Worm (Caenorhabditis elegans): Measurements from ENCODE around the gene K10B3.1.

K10B3.1 gene

ce11 chrX:3102817-3103216 is 32.5 kb upstream of the K10B3.1 start:
- TF ChIP-seq ceh-39 (tag; optimal IDR thresholded peaks at IDR 0.05) (peak; percentile 18), pha-4 (tag; optimal IDR thresholded peaks at IDR 0.05) (peak; percentile 32), sptf-1 (tag; optimal IDR thresholded peaks at IDR 0.05) (peak; percentile 62), lin-32 (GFP tag; optimal IDR thresholded peaks at IDR 0.05) (peak; percentile 21), zip-8 (tag; optimal IDR thresholded peaks at IDR 0.05) (no peak), mls-2 (tag; optimal IDR thresholded peaks at IDR 0.05) (peak; percentile 79), M03D4.4 (tag; optimal IDR thresholded peaks at IDR 0.05) (peak; percentile 54), cnd-1 (tag; optimal IDR thresholded peaks at IDR 0.05) (peak; percentile 57), unc-120 (tag; optimal IDR thresholded peaks at IDR 0.05; ENCODE audit: poor library complexity, severe bottlenecking) (no peak), nhr-76 (tag; optimal IDR thresholded peaks at IDR 0.05) (no peak), ceh-83 (GFP tag; optimal IDR thresholded peaks at IDR 0.05) (peak; percentile 13), ham-2 (GFP tag; optimal IDR thresholded peaks at IDR 0.05) (peak; percentile 25)

ce11 chrX:3106137-3106536 is 29.1 kb upstream of the K10B3.1 start, which contains the start of gene K10B3.5:
TSS of gene K10B3.5 (minus strand) at chrX:3106479.
- TF ChIP-seq lsy-2 (tag; optimal IDR thresholded peaks at IDR 0.05) (peak; percentile 66), nhr-28 (tag; optimal IDR thresholded peaks at IDR 0.05) (no peak), pha-4 (tag; optimal IDR thresholded peaks at IDR 0.05) (peak; percentile 13), ces-1 (GFP tag; optimal IDR thresholded peaks at IDR 0.05) (peak; percentile 52), ztf-11 (tag; optimal IDR thresholded peaks at IDR 0.05) (no peak), elt-1 (tag; optimal IDR thresholded peaks at IDR 0.05; ENCODE audit: borderline replicate concordance, insufficient read depth) (peak; percentile 16), bed-3 (GFP tag; optimal IDR thresholded peaks at IDR 0.05) (no peak), mab-5 (tag; optimal IDR thresholded peaks at IDR 0.05) (peak; percentile 20), lin-13 (tag; optimal IDR thresholded peaks at IDR 0.05) (peak; percentile 77), nhr-2 (tag; optimal IDR thresholded peaks at IDR 0.05) (peak; percentile 24), mls-2 (tag; optimal IDR thresholded peaks at IDR 0.05) (no peak), ceh-39 (tag; optimal IDR thresholded peaks at IDR 0.05) (peak; percentile 16), mep-1 (tag; optimal IDR thresholded peaks at IDR 0.05) (peak; percentile 85)

DNA sequence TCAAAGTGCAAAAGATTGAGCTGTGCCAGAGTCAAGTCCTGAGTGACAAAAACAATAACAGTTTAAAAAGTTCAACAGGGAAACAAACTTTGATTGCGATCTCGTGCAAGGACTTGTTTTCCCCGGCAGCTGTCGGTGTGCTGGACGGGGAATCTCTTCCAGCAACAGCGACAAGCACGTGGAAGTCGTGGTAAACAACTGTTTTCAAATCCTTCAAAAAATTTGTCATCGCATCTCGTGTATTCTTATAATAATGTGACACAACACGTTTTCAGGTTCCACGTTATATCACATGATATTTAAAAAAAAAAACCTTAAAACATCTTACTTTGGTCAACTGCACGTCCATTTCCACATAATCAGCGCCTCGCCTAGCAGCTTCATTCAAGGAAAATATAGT is 26.7 kb upstream of the K10B3.1 start:
- TF ChIP-seq hlh-1 (tag; optimal IDR thresholded peaks at IDR 0.05): peak; percentile 45
- no peak for TF ChIP-seq snpc-4 (tag; optimal IDR thresholded peaks at IDR 0.05)

DNA sequence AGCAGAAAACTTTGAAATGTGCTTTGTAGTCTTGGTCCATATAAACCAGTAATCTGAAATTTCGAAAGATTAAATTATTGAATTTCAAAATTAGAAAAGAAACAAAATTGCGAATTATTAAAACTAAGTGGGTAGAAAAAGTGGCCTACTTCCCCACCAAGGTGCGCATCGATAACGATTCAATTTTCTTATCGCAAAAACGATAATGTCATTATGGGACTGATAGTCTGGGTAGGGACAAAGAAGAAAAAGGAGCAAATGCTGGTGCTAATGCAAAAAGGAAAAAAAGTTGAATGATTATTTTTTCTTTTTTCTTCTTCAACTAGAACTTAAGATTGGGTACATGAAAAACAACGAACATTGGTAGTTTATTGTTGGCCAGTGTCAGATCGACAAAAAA is 24.7 kb upstream of the K10B3.1 start, which contains the start of gene gpcp-1:
Gene gpcp-1 (minus strand): TSS at position 53 of the 400 bp plus-strand sequence.
- TF ChIP-seq lsy-2 (tag; optimal IDR thresholded peaks at IDR 0.05) (no peak), sem-2 (GFP tag; optimal IDR thresholded peaks at IDR 0.05) (no peak), nhr-76 (tag; optimal IDR thresholded peaks at IDR 0.05) (no peak), mls-2 (tag; optimal IDR thresholded peaks at IDR 0.05) (no peak), zip-8 (tag; optimal IDR thresholded peaks at IDR 0.05) (no peak), nhr-28 (tag; optimal IDR thresholded peaks at IDR 0.05) (no peak), ham-2 (GFP tag; optimal IDR thresholded peaks at IDR 0.05) (no peak), elt-1 (tag; optimal IDR thresholded peaks at IDR 0.05; ENCODE audit: borderline replicate concordance, insufficient read depth) (no peak), M03D4.4 (tag; optimal IDR thresholded peaks at IDR 0.05) (no peak), ceh-43 (GFP tag; optimal IDR thresholded peaks at IDR 0.05) (no peak), bed-3 (GFP tag; optimal IDR thresholded peaks at IDR 0.05) (no peak), ztf-11 (tag; optimal IDR thresholded peaks at IDR 0.05) (no peak), flh-1 (GFP tag; optimal IDR thresholded peaks at IDR 0.05) (no peak), lin-13 (tag; optimal IDR thresholded peaks at IDR 0.05) (no peak), ces-1 (GFP tag; optimal IDR thresholded peaks at IDR 0.05) (no peak)

DNA sequence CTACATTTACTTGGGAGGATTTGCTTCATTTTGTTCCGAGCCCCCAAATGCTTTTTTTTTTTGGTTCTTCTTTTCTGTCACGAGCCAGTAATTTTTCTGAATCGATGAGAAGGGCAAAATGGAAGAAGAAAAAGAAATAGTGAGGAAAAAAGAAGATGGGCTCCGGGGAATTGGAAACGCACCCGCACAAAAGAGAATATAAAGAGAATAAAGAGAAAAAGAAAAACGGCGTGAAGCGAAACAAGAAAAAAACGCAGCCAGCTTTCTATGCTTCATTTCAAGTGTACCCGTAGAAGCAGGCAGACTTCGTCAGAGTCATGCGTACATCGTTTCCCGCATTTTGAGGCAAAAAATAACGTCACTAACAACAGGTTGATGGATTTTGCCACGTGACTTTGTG is 24.2 kb upstream of the K10B3.1 start:
- no peak for TF ChIP-seq ztf-11 (tag; optimal IDR thresholded peaks at IDR 0.05)
- TF ChIP-seq snpc-4 (tag; optimal IDR thresholded peaks at IDR 0.05): no peak
- peak; percentile 48 for TF ChIP-seq ces-1 (GFP tag; optimal IDR thresholded peaks at IDR 0.05)

- TF ChIP-seq elt-1 (tag; optimal IDR thresholded peaks at IDR 0.05; ENCODE audit: borderline replicate concordance, insufficient read depth) (no peak), sem-2 (GFP tag; optimal IDR thresholded peaks at IDR 0.05) (no peak), blmp-1 (tag; optimal IDR thresholded peaks at IDR 0.05) (no peak), nhr-2 (tag; optimal IDR thresholded peaks at IDR 0.05) (no peak), ceh-83 (GFP tag; optimal IDR thresholded peaks at IDR 0.05) (no peak), mab-5 (tag; optimal IDR thresholded peaks at IDR 0.05) (no peak), lin-13 (tag; optimal IDR thresholded peaks at IDR 0.05) (no peak), unc-120 (tag; optimal IDR thresholded peaks at IDR 0.05; ENCODE audit: poor library complexity, severe bottlenecking) (no peak), bed-3 (GFP tag; optimal IDR thresholded peaks at IDR 0.05) (no peak), zip-8 (tag; optimal IDR thresholded peaks at IDR 0.05) (no peak), ztf-11 (tag; optimal IDR thresholded peaks at IDR 0.05) (no peak), ces-1 (GFP tag; optimal IDR thresholded peaks at IDR 0.05) (peak; percentile 65), ceh-43 (GFP tag; optimal IDR thresholded peaks at IDR 0.05) (no peak), nhr-237 (tag; optimal IDR thresholded peaks at IDR 0.05) (no peak), M03D4.4 (tag; optimal IDR thresholded peaks at IDR 0.05) (no peak), lin-32 (GFP tag; optimal IDR thresholded peaks at IDR 0.05) (no peak), nhr-12 (tag; optimal IDR thresholded peaks at IDR 0.05) (no peak), snpc-4 (tag; optimal IDR thresholded peaks at IDR 0.05) (no peak), hlh-1 (tag; optimal IDR thresholded peaks at IDR 0.05) (peak; percentile 17), pha-4 (tag; optimal IDR thresholded peaks at IDR 0.05) (peak; percentile 65), sptf-1 (tag; optimal IDR thresholded peaks at IDR 0.05) (no peak), nhr-28 (tag; optimal IDR thresholded peaks at IDR 0.05) (no peak), drap-1 (GFP tag; optimal IDR thresholded peaks at IDR 0.05) (no peak), lsy-2 (tag; optimal IDR thresholded peaks at IDR 0.05) (no peak), tbx-8 (GFP tag; optimal IDR thresholded peaks at IDR 0.05) (no peak), unc-62 (GFP tag; optimal IDR thresholded peaks at IDR 0.05) (peak; percentile 55), ceh-39 (tag; optimal IDR thresholded peaks at IDR 0.05) (no peak), ham-2 (GFP tag; optimal IDR thresholded peaks at IDR 0.05) (no peak), mls-2 (tag; optimal IDR thresholded peaks at IDR 0.05) (no peak), elt-3 (tag; optimal IDR thresholded peaks at IDR 0.05) (no peak), unc-39 (tag; optimal IDR thresholded peaks at IDR 0.05) (no peak)
These were observed 23.6 kb upstream of the K10B3.1 start for ce11 chrX:3111687-3112086.

All from whole organism, mixed stage, embryonic.